Fruit fly (Drosophila melanogaster) whole organism, adult: ENCODE results near the gene CG8851.

ENCODE experiments used
- CG11617 ChIP-seq: fragments of 200-800 bp; sonication (Bioruptor generic); optimal IDR thresholded peaks from 2 replicates; lab custom pipeline; 2017; ENCODE audit warnings: mild to moderate bottlenecking, missing biosample characterization, missing genetic modification reagents, missing genetic modification characterization
- CG1620 ChIP-seq: fragments of 200-800 bp; sonication (Bioruptor generic); optimal IDR thresholded peaks from 2 replicates; lab custom pipeline; 2016; ENCODE audit warnings: missing biosample characterization, missing genetic modification characterization
- Clk ChIP-seq: fragments of 200-800 bp; sonication (Bioruptor generic); optimal IDR thresholded peaks from 2 replicates; lab custom pipeline; 2017; ENCODE audit warnings: missing biosample characterization, missing genetic modification characterization
- Hr96 ChIP-seq: fragments of 200-800 bp; sonication (Bioruptor generic); optimal IDR thresholded peaks from 2 replicates; lab custom pipeline; 2016; ENCODE audit warnings: missing biosample characterization, missing genetic modification characterization
- Mnt ChIP-seq: fragments of 200-800 bp; sonication (Bioruptor generic); optimal IDR thresholded peaks from 2 replicates; lab custom pipeline; 2016; ENCODE audit warnings: missing biosample characterization, mild to moderate bottlenecking, missing genetic modification characterization
- bab1 ChIP-seq: fragments of 200-800 bp; sonication (Bioruptor generic); optimal IDR thresholded peaks from 3 replicates; lab custom pipeline; 2019; ENCODE audit warnings: missing biosample characterization, mild to moderate bottlenecking, missing genetic modification characterization, moderate library complexity
- cic ChIP-seq: fragments of 200-800 bp; sonication (Bioruptor generic); optimal IDR thresholded peaks from 2 replicates; lab custom pipeline; 2017; ENCODE audit warnings: missing biosample characterization, mild to moderate bottlenecking, missing genetic modification characterization, moderate library complexity
- cnc ChIP-seq, 2 experiments: fragments of >200 bp; optimal IDR thresholded peaks; 2 replicates each; lab custom pipeline; 2017
- kay ChIP-seq: fragments of 200-800 bp; sonication (Bioruptor generic); peaks from one replicate; lab custom pipeline; 2016; ENCODE audit warnings: missing biosample characterization, missing genetic modification characterization, borderline replicate concordance

DNA sequence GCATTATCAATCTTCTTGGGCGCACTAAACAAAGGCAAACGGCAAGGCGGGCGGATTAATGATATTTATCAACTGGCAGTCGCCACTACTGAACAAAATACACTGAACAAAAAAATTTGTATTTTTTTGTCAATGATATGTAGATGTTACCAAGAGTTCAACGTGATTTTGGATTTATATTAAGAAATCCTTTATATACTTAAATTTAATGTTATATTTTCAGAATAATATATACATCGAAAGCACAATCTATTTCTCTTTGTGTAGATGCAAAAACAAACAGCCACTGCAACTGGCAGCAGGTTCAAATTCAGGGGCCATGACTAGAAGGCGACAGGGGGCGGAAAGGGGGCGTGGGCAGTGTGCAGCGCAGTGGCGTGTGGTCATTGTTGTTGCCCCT is 36.8 kb upstream of the CG8851 start:
- no peak for TF ChIP-seq cic (GFP tag; lab: Kevin White, UChicago)
- TF ChIP-seq Clk (GFP tag; lab: Kevin White, UChicago) = no peak
- TF ChIP-seq kay (GFP tag; lab: Kevin White, UChicago) = no peak
- no peak for TF ChIP-seq cnc (optimal IDR thresholded peaks at IDR 0.05; lab: Kevin White, UChicago)
- no peak for TF ChIP-seq Hr96 (GFP tag; lab: Kevin White, UChicago)
- TF ChIP-seq CG11617 (GFP tag; lab: Kevin White, UChicago) = no peak
- no peak for TF ChIP-seq CG1620 (GFP tag; lab: Kevin White, UChicago)
- no peak for TF ChIP-seq bab1 (GFP tag; lab: Kevin White, UChicago)
- no peak for TF ChIP-seq Mnt (GFP tag; lab: Kevin White, UChicago)
